Fruit fly (Drosophila melanogaster): Measurements from ENCODE around the gene Bet5.

Bet5 gene

DNA sequence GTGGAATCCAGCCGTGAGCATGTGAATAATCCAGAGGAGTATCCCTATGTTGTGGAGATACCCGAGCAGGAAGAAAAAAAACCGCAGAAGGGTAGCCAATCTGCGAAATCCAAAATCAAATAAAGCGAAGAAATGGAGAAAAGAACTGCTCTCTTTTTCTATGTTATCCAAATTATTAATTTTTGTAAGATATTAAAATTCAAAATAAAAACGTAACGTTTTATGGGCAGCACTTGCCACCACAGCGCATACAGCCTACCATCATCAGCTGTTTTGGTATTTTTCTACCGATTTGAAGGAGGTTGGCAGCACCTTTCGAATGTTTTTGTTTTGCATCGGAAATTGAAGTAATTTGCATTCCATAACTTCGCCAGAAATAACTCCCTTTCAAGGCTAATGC, at the start of gene Bet5:
Gene Bet5, plus strand, starts transcription at position 299 of the 400 bp plus-strand sequence.
- no peak for TF ChIP-seq noc (tag; optimal IDR thresholded peaks at IDR 0.05)

DNA sequence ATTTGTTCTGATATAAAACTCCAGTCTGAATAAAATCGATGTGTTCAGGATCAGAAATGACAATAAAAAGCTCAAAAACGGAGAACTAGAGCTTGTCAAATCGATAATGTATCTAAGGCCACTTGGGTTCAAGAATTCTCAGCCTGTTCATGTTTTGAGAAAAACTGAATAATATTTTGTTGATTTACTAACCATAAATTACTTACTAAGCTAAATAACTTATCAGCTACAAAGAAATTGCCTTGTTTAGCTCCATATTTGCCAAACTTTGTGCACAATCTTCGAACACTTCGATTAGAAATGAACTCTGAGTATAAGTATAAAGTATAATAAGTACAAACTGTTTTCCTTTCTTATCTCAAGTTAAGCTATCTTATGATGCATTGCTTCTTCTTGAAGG, 47.7 kb upstream of the Bet5 start, which contains the start of gene CG31029:
Gene CG31029, minus strand, starts transcription at position 101 of the 400 bp plus-strand sequence.
- no peak for TF ChIP-seq noc (tag; optimal IDR thresholded peaks at IDR 0.05)

DNA sequence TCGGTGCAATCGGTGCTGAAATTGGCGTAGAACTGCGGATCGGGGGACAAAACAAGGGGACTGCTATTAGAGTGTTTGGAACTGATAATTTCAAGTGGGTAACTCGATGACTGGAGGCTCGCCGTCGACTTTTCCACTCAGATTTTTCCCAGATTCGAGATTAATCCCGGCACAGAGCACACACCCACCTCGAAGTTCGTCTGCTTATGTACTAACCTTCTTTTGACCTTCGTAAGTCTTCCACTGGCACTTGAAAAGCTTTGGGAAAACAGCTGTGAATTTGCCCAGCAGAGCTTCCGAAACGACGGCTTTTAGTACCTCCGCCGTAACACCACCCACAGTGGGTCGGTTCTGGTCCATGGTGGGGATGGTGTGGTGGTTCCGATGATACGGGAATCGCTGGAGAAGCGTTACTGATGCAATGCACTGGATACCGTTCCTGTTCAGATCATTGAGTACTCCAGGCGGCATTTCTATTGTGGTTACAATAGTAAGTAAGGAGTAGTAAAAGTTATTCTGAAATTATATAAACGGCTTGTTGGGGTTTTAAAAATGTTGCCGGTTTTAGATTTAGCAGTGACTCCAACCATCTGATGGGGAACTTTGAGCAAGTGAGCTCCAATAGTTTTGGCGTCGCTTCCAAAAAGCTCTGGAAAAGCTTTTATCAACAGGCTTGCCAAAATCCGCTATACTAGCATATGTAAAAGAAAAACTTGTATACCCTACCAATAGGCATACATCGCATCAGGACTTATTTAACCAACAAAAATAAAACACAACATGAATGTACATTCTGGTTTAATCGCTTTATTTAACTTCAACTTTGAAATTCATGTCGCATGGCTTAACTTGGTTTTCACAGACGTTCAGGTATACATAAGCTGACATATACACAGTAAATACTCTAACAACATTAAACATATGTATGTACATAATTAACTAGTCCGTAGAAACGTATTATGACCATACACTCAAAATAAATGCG, 45.7 kb upstream of the Bet5 start, which contains the start of gene Tpi:
Gene Tpi, minus strand, starts transcription at position 537 of the 985 bp plus-strand sequence.
- peak; percentile 1 for TF ChIP-seq noc (tag; optimal IDR thresholded peaks at IDR 0.05)

- no peak for TF ChIP-seq noc (tag; optimal IDR thresholded peaks at IDR 0.05)
These were observed 30.5 kb upstream of the Bet5 start, which contains the start of gene AdoR for dm6 chr3R:30149506-30149905. Gene AdoR (minus strand): TSS chr3R:30149606.

DNA sequence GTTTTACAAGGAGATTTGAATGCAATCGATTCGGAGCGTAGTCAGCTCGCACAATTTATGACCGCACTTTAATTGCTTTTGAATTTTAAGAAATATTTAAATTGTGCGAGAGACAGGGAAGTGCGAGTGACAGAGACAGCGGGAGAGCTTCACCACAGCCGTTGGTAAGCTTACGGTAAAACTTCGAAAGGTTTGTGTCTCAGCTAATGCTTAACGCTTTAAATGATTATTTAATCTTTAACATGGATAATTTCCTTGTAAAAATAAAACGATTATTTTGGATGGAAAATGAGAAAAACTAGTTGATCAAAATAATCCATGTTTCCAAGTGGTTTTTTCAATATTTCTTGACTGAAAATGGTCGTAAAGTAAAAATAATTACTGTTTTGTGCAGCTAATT, 29.4 kb upstream of the Bet5 start:
- no peak for TF ChIP-seq noc (tag; optimal IDR thresholded peaks at IDR 0.05)

dm6 chr3R:30151300-30152109, 28.5 kb upstream of the Bet5 start, which contains the start of gene CG15529:
Gene CG15529 (plus strand): TSS chr3R:30152059.
- TF ChIP-seq noc (tag; optimal IDR thresholded peaks at IDR 0.05), result no peak

- TF ChIP-seq noc (tag; optimal IDR thresholded peaks at IDR 0.05), result no peak
These were observed 26.2 kb upstream of the Bet5 start for dm6 chr3R:30153864-30154263.

- no peak for TF ChIP-seq noc (tag; optimal IDR thresholded peaks at IDR 0.05)
These were observed 19.6 kb upstream of the Bet5 start, which contains the start of gene CG11498 for dm6 chr3R:30160312-30160942. Gene CG11498 (minus strand): TSS chr3R:30160473.

- no peak for TF ChIP-seq noc (tag; optimal IDR thresholded peaks at IDR 0.05)
These were observed 16.8 kb upstream of the Bet5 start for dm6 chr3R:30163228-30163627.

DNA sequence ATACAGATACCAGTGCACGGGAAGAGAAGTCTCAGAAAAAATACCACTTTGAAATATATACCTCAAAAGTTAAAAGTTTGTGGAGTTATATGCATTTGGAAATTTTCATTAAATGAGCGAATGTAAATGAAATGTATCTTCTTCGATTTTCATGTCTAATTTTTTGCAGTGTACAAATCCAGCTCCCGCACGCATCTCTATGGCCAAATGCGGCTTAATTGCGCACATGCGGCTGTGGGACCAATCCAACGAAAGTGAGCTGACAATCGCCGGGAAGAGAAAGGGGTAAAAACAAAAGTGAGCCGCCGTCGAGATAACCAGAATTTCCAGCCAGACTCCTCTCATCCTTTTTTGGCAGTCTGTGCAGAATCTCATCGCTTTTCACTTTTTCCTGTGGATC, 15.9 kb upstream of the Bet5 start:
- no peak for TF ChIP-seq noc (tag; optimal IDR thresholded peaks at IDR 0.05)

dm6 chr3R:30166159-30166784, 13.8 kb upstream of the Bet5 start, which contains the start of gene VhaAC45RP:
Gene VhaAC45RP (minus strand): TSS chr3R:30166419.
- no peak for TF ChIP-seq noc (tag; optimal IDR thresholded peaks at IDR 0.05)

dm6 chr3R:30170671-30171667, 9.1 kb upstream of the Bet5 start, which contains the start of gene Rsod:
Gene Rsod (minus strand): TSS chr3R:30171207.
- no peak for TF ChIP-seq noc (tag; optimal IDR thresholded peaks at IDR 0.05)

DNA sequence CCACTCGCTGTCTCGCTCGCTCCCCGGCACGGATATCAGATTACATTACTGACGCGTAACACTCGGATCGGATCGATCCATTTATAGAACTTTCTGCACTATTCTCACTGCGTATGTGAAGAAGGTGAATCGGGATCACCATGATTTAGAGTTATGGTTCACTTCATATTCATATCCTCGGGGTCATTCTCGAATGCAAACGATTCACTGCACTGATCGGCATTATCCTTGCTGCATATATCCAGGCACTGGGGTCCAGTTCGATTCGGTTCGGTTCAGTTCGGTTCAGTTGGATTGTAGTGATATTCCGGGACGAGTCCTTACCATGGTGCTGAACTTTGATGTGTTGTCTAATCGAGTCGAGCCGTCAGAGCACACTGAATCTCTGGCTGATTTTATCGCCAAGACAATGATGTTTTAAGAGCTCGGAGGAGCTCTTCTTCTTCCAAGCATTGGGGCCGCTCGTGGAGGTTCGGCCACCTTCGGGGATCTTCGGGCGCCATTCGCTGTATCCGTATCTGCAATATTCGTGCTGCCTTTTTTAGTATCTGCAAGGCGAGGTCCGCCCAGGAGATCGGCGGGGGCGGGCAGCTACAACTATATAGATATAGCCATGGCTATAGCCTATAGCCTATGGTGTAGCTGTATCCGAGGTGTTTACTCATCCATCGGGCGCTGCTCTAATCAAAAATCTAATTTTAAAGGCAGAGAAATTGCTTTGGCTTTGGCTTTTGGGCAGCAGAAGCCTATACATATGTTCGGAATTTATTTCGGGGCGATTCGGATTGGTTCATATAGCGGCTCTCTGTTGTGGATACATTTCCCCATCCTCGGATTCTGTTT, 5.7 kb upstream of the Bet5 start, which contains the start of gene Mlc2:
Gene Mlc2, minus strand, starts transcription at position 392 of the 843 bp plus-strand sequence.
- no peak for TF ChIP-seq noc (tag; optimal IDR thresholded peaks at IDR 0.05)

Measured in whole organism, larva.